Worm (Caenorhabditis elegans): ENCODE measurements around the gene mltn-10.

- TF ChIP-seq nhr-237 (tag; optimal IDR thresholded peaks at IDR 0.05) (no peak), pha-4 (tag; optimal IDR thresholded peaks at IDR 0.05) (no peak), nhr-77 (tag; optimal IDR thresholded peaks at IDR 0.05) (no peak)
Observed at ce11 chrII:14573315-14573714, 49.5 kb upstream of the mltn-10 start, which contains the start of gene madf-5.

All from whole organism, L3 larva.